Fruit fly (Drosophila melanogaster) whole organism, embryonic: ENCODE data around the gene CG3224.

Experiments used
- Antp ChIP-seq: fragments of 200-800 bp; sonication (Bioruptor generic); optimal IDR thresholded peaks from 3 replicates; lab custom pipeline; 2016; ENCODE audit warnings: missing biosample characterization, missing genetic modification characterization
- B-H1 ChIP-seq: fragments of 200-800 bp; sonication (Bioruptor generic); IDR thresholded peaks from 3 replicates; pipeline ENCODE4 v1.3.6; 2022; ENCODE audit warnings: missing biosample characterization, missing genetic modification characterization
- Bteb2 ChIP-seq: fragments of 200-800 bp; sonication (Bioruptor generic); optimal IDR thresholded peaks from 2 replicates; lab custom pipeline; 2016; ENCODE audit warnings: missing biosample characterization, missing genetic modification characterization
- CG10565 ChIP-seq: fragments of 200-800 bp; sonication (Bioruptor generic); optimal IDR thresholded peaks from 3 replicates; lab custom pipeline; 2016; ENCODE audit warnings: missing biosample characterization, mild to moderate bottlenecking, missing genetic modification characterization
- CG12659 ChIP-seq: fragments of 200-800 bp; sonication (Bioruptor generic); optimal IDR thresholded peaks from 3 replicates; lab custom pipeline; 2017; ENCODE audit warnings: mild to moderate bottlenecking, missing biosample characterization, missing genetic modification reagents, missing genetic modification characterization
- CG12942 ChIP-seq: fragments of 200-800 bp; sonication (Bioruptor generic); optimal IDR thresholded peaks from 3 replicates; lab custom pipeline; 2016; ENCODE audit warnings: missing biosample characterization, missing genetic modification characterization
- CG13624 ChIP-seq: fragments of 200-800 bp; sonication (Bioruptor generic); optimal IDR thresholded peaks from 2 replicates; lab custom pipeline; 2016; ENCODE audit warnings: missing biosample characterization, missing genetic modification characterization
- CG16779 ChIP-seq: fragments of 200-800 bp; sonication (Bioruptor generic); IDR thresholded peaks from 2 replicates; pipeline ENCODE4 v1.3.6; 2022; ENCODE audit warnings: missing biosample characterization, missing genetic modification characterization
- CG16813 ChIP-seq: fragments of 200-800 bp; sonication (Bioruptor generic); IDR thresholded peaks from 3 replicates; pipeline ENCODE4 v1.3.6; 2022; ENCODE audit warnings: missing biosample characterization, missing genetic modification characterization; ENCODE audit not compliant: partially characterized antibody
- CG17829 ChIP-seq: fragments of 200-800 bp; optimal IDR thresholded peaks from 2 replicates; lab custom pipeline; 2019; ENCODE audit warnings: missing biosample characterization, mild to moderate bottlenecking, missing genetic modification characterization, moderate library complexity
- CG18011 ChIP-seq: fragments of 200-800 bp; sonication (Bioruptor generic); optimal IDR thresholded peaks from 2 replicates; lab custom pipeline; 2017; ENCODE audit warnings: missing biosample characterization, missing genetic modification characterization, mild to moderate bottlenecking, moderate library complexity, missing genotype
- CG18476 ChIP-seq: fragments of 200-800 bp; sonication (Bioruptor generic); optimal IDR thresholded peaks from 2 replicates; lab custom pipeline; 2016; ENCODE audit warnings: missing biosample characterization, mild to moderate bottlenecking, missing genetic modification characterization
- CG18619 ChIP-seq: fragments of 200-800 bp; sonication (Bioruptor generic); optimal IDR thresholded peaks from 3 replicates; lab custom pipeline; 2017; ENCODE audit warnings: missing biosample characterization, mild to moderate bottlenecking, missing genetic modification characterization
- CG31224 ChIP-seq: fragments of 200-800 bp; sonication (Bioruptor generic); IDR thresholded peaks from 2 replicates; pipeline ENCODE4 v1.3.6; 2022; ENCODE audit warnings: missing biosample characterization, missing genetic modification characterization
- CG33557 ChIP-seq: fragments of 200-800 bp; sonication (Bioruptor generic); optimal IDR thresholded peaks from 2 replicates; lab custom pipeline; 2019; ENCODE audit warnings: missing biosample characterization, mild to moderate bottlenecking, missing genetic modification characterization, moderate library complexity
- CG42726 ChIP-seq: fragments of 200-800 bp; sonication (Bioruptor generic); IDR thresholded peaks from 2 replicates; pipeline ENCODE4 v1.3.6; 2022; ENCODE audit warnings: missing biosample characterization, missing genetic modification characterization; ENCODE audit not compliant: partially characterized antibody
- CG4360 ChIP-seq: fragments of 200-800 bp; sonication (Bioruptor generic); IDR thresholded peaks from 2 replicates; pipeline ENCODE4 v1.3.6; 2022; ENCODE audit warnings: missing biosample characterization, missing genetic modification characterization
- CG6683 ChIP-seq: fragments of 200-800 bp; sonication (Bioruptor generic); optimal IDR thresholded peaks from 2 replicates; lab custom pipeline; 2017; ENCODE audit warnings: missing biosample characterization, mild to moderate bottlenecking, missing genetic modification characterization, missing genetic modification reagents
- CG7786 ChIP-seq: fragments of 200-800 bp; sonication (Bioruptor generic); optimal IDR thresholded peaks from 2 replicates; lab custom pipeline; 2016; ENCODE audit warnings: missing biosample characterization, missing genetic modification characterization
- CG8359 ChIP-seq: fragments of 200-800 bp; sonication (Bioruptor generic); optimal IDR thresholded peaks from 2 replicates; lab custom pipeline; 2017; ENCODE audit warnings: missing biosample characterization, mild to moderate bottlenecking, missing genetic modification characterization, borderline replicate concordance
- CG8944 ChIP-seq: fragments of 200-800 bp; sonication (Bioruptor generic); optimal IDR thresholded peaks from 3 replicates; lab custom pipeline; 2016; ENCODE audit warnings: missing biosample characterization, missing genetic modification characterization
- CG9727 ChIP-seq: fragments of 200-800 bp; sonication (Bioruptor generic); optimal IDR thresholded peaks from 3 replicates; lab custom pipeline; 2017; ENCODE audit warnings: missing biosample characterization, mild to moderate bottlenecking, missing genetic modification characterization
- CG9932 ChIP-seq: fragments of 200-800 bp; sonication (Bioruptor generic); IDR thresholded peaks from 2 replicates; pipeline ENCODE4 v1.3.6; 2022; ENCODE audit warnings: missing biosample characterization, missing genetic modification characterization
- CTCF ChIP-seq: fragments of 200-800 bp; sonication (Bioruptor generic); optimal IDR thresholded peaks from 2 replicates; lab custom pipeline; 2017; ENCODE audit warnings: missing biosample characterization, mild to moderate bottlenecking, missing genetic modification characterization, moderate library complexity
- CkIIα-i1 ChIP-seq: fragments of 200-800 bp; sonication (Bioruptor generic); IDR thresholded peaks from 2 replicates; pipeline ENCODE4 v1.3.6; 2022; ENCODE audit warnings: missing biosample characterization, missing genetic modification characterization
- CrebB ChIP-seq: fragments of 200-800 bp; sonication (Bioruptor generic); optimal IDR thresholded peaks from 3 replicates; lab custom pipeline; 2018; ENCODE audit warnings: missing biosample characterization, mild to moderate bottlenecking, missing genetic modification characterization
- Dfd ChIP-seq, 2 experiments: fragments of >200 bp; optimal IDR thresholded peaks; 2 replicates each; lab custom pipeline; 2017; ENCODE audit warnings: missing biosample characterization in 2 of 2, missing genetic modification characterization in 2 of 2
- Dp ChIP-seq: fragments of 200-800 bp; sonication (Bioruptor generic); optimal IDR thresholded peaks from 2 replicates; lab custom pipeline; 2018; ENCODE audit warnings: missing biosample characterization, mild to moderate bottlenecking, missing genetic modification characterization, moderate library complexity
- Ets65A ChIP-seq: fragments of 200-800 bp; sonication (Bioruptor generic); peaks from one replicate; lab custom pipeline; 2016; ENCODE audit warnings: missing biosample characterization, missing genetic modification characterization
- HLHmδ ChIP-seq: fragments of 200-800 bp; sonication (Bioruptor generic); optimal IDR thresholded peaks from 2 replicates; lab custom pipeline; 2018; ENCODE audit warnings: missing biosample characterization, mild to moderate bottlenecking, missing genetic modification characterization, moderate library complexity
- Mes4 ChIP-seq: fragments of 200-800 bp; sonication (Bioruptor generic); optimal IDR thresholded peaks from 2 replicates; lab custom pipeline; 2016; ENCODE audit warnings: missing biosample characterization, missing genetic modification characterization
- Ptx1 ChIP-seq: fragments of 200-800 bp; sonication (Bioruptor generic); IDR thresholded peaks from 2 replicates; pipeline ENCODE4 v1.3.6; 2022; ENCODE audit warnings: missing biosample characterization, missing genetic modification characterization
- Side ChIP-seq: fragments of 200-800 bp; sonication (Bioruptor generic); optimal IDR thresholded peaks from 2 replicates; lab custom pipeline; 2016; ENCODE audit warnings: missing biosample characterization, missing genetic modification characterization
- Sox100B ChIP-seq: fragments of 200-800 bp; sonication (Bioruptor generic); optimal IDR thresholded peaks from 3 replicates; lab custom pipeline; 2018; ENCODE audit warnings: missing biosample characterization, mild to moderate bottlenecking, missing genetic modification characterization
- Ssrp ChIP-seq: fragments of 200-800 bp; sonication (Bioruptor generic); optimal IDR thresholded peaks from 2 replicates; lab custom pipeline; 2018; ENCODE audit warnings: missing biosample characterization, mild to moderate bottlenecking, missing genetic modification characterization, moderate library complexity
- Stat92E ChIP-seq, 3 experiments: fragments of >200 bp in 2 of 3; fragments of 200-800 bp in 1 of 3; sonication (Bioruptor generic) in 1 of 3; optimal IDR thresholded peaks; 2 replicates each; lab custom pipeline; 2017 to 2019; ENCODE audit warnings: missing biosample characterization in 3 of 3, missing genetic modification characterization in 3 of 3, mild to moderate bottlenecking in 1 of 3, moderate library complexity in 1 of 3
- ara ChIP-seq: fragments of 200-800 bp; sonication (Bioruptor generic); IDR thresholded peaks from 2 replicates; pipeline ENCODE4 v1.3.6; 2022; ENCODE audit warnings: missing biosample characterization, missing genetic modification characterization
- crc ChIP-seq: fragments of 200-800 bp; sonication (Bioruptor generic); optimal IDR thresholded peaks from 2 replicates; lab custom pipeline; 2016; ENCODE audit warnings: missing biosample characterization, missing genetic modification characterization
- cwo ChIP-seq: fragments of 200-800 bp; sonication (Bioruptor generic); optimal IDR thresholded peaks from 3 replicates; lab custom pipeline; 2017; ENCODE audit warnings: missing biosample characterization, missing genetic modification characterization, mild to moderate bottlenecking, moderate library complexity, missing genetic modification reagents
- dan ChIP-seq: fragments of 200-800 bp; sonication (Bioruptor generic); IDR thresholded peaks from 2 replicates; pipeline ENCODE4 v1.3.6; 2022; ENCODE audit warnings: missing biosample characterization, missing genetic modification characterization
- dpn ChIP-seq, 2 experiments: fragments of 200-800 bp; sonication (Bioruptor generic); optimal IDR thresholded peaks; 3 replicates each; lab custom pipeline; 2016; ENCODE audit warnings: missing biosample characterization in 2 of 2, missing genetic modification characterization in 2 of 2
- grau ChIP-seq: fragments of 200-800 bp; optimal IDR thresholded peaks from 3 replicates; lab custom pipeline; 2019; ENCODE audit warnings: missing biosample characterization, mild to moderate bottlenecking, missing genetic modification characterization, moderate library complexity
- grn ChIP-seq: fragments of 200-800 bp; sonication (Bioruptor generic); optimal IDR thresholded peaks from 3 replicates; lab custom pipeline; 2017; ENCODE audit warnings: missing biosample characterization, missing genetic modification characterization
- gsb ChIP-seq: fragments of 200-800 bp; sonication (Bioruptor generic); IDR thresholded peaks from 2 replicates; pipeline ENCODE4 v1.3.6; 2022; ENCODE audit warnings: missing biosample characterization, missing genetic modification characterization
- h ChIP-seq: fragments of >200 bp; optimal IDR thresholded peaks from 2 replicates; lab custom pipeline; 2017
- jigr1 ChIP-seq: fragments of 200-800 bp; sonication (Bioruptor generic); IDR thresholded peaks from 3 replicates; pipeline ENCODE4 v1.3.6; 2022; ENCODE audit warnings: missing biosample characterization, missing genetic modification characterization
- pb ChIP-seq: fragments of 200-800 bp; sonication (Bioruptor generic); optimal IDR thresholded peaks from 3 replicates; lab custom pipeline; 2016; ENCODE audit warnings: missing biosample characterization, missing genetic modification characterization
- sens ChIP-seq: fragments of 200-800 bp; sonication (Bioruptor generic); peaks from one replicate; lab custom pipeline; 2016; ENCODE audit warnings: missing biosample characterization, missing genetic modification characterization
- so ChIP-seq: fragments of 200-800 bp; sonication (Bioruptor generic); IDR thresholded peaks from 3 replicates; pipeline ENCODE4 v1.3.6; 2022; ENCODE audit warnings: missing biosample characterization, missing genetic modification characterization
- twi ChIP-seq: fragments of 200-800 bp; optimal IDR thresholded peaks from 2 replicates; lab custom pipeline; 2019; ENCODE audit warnings: missing biosample characterization, mild to moderate bottlenecking, missing genetic modification characterization, moderate library complexity
- wek ChIP-seq: fragments of 200-800 bp; sonication (Bioruptor generic); optimal IDR thresholded peaks from 3 replicates; lab custom pipeline; 2018; ENCODE audit warnings: missing biosample characterization, mild to moderate bottlenecking, missing genetic modification characterization, moderate library complexity

Gene CG3224

dm6 chrX:6654198-6654831 lies 6.9 kb downstream of the CG3224 start, which contains the start of the genes CG3226 and Cdc7 (continued):
- peak; percentile 54 for TF ChIP-seq CG18011 (GFP tag; lab: Kevin White, UChicago)
- peak; percentile 56 for TF ChIP-seq Side (GFP tag; lab: Kevin White, UChicago)
- peak; percentile 16 for TF ChIP-seq CG18476 (GFP tag; lab: Kevin White, UChicago)
- no peak for TF ChIP-seq h (lab: Kevin White, UChicago)
- peak; percentile 69 for TF ChIP-seq grau (tag; lab: Kevin White, UChicago)
- TF ChIP-seq Sox100B (GFP tag; lab: Kevin White, UChicago): peak; percentile 84
- TF ChIP-seq sens (GFP tag; lab: Kevin White, UChicago): peak; percentile 87
- peak; percentile 72 for TF ChIP-seq CrebB (tag; lab: Kevin White, UChicago)
- TF ChIP-seq ara (GFP tag; lab: Robert Waterston, UW): peak; percentile 42; the same call in 1 of the 2 replicates
- no peak for TF ChIP-seq jigr1 (GFP tag; lab: Robert Waterston, UW)
- peak; percentile 71 for TF ChIP-seq CG17829 (tag; lab: Kevin White, UChicago)
- TF ChIP-seq CG16779 (GFP tag; lab: Robert Waterston, UW): no peak
- peak; percentile 13 for TF ChIP-seq CG8944 (GFP tag; lab: Kevin White, UChicago)
- peak; percentile 90 for TF ChIP-seq CG9727 (GFP tag; lab: Kevin White, UChicago)
- no peak for TF ChIP-seq Bteb2 (GFP tag; lab: Kevin White, UChicago)
- TF ChIP-seq Ssrp (tag; lab: Kevin White, UChicago): peak; percentile 7
- peak; percentile 77 for TF ChIP-seq CG18619 (GFP tag; lab: Kevin White, UChicago)
- TF ChIP-seq CG12659: peak; percentile 94
- no peak for TF ChIP-seq CG10565
- peak; percentile 74 for TF ChIP-seq wek (GFP tag; lab: Kevin White, UChicago)
- TF ChIP-seq twi (tag; lab: Kevin White, UChicago): peak; percentile 65
- peak; percentile 50 for TF ChIP-seq Ptx1
- TF ChIP-seq HLHmδ (GFP tag; lab: Kevin White, UChicago): peak; percentile 76
- TF ChIP-seq CG6683 (GFP tag; lab: Kevin White, UChicago): peak; percentile 59
- 0 out of 2 replicates have a peak, but pooled peaks have one; percentile 13 for TF ChIP-seq CG31224 (GFP tag; lab: Robert Waterston, UW)
- peak; percentile 58 for TF ChIP-seq CG8359
- peak; percentile 48 for TF ChIP-seq CTCF (GFP tag; lab: Kevin White, UChicago)
- peak; percentile 25 to 46 for TF ChIP-seq dpn (GFP tag; optimal IDR thresholded peaks at IDR 0.05; lab: Kevin White, UChicago)
- no peak for TF ChIP-seq crc (GFP tag; lab: Kevin White, UChicago)
- TF ChIP-seq Dp (GFP tag; lab: Kevin White, UChicago): peak; percentile 62
- 0 out of 3 replicates have a peak, but pooled peaks have one; percentile 44 for TF ChIP-seq so
- TF ChIP-seq CG4360 (GFP tag; lab: Robert Waterston, UW): 0 out of 2 replicates have a peak, but pooled peaks have one; percentile 8
- no peak for TF ChIP-seq Dfd (GFP tag; optimal IDR thresholded peaks at IDR 0.05; lab: Kevin White, UChicago)
- no peak for TF ChIP-seq CG12942 (GFP tag; lab: Kevin White, UChicago)
- TF ChIP-seq Ets65A (GFP tag; lab: Kevin White, UChicago): peak; percentile 93
- TF ChIP-seq B-H1: peak; percentile 33; the same call in 1 of the 3 replicates
- peak; percentile 76 for TF ChIP-seq CG16813
- peak; percentile 40 for TF ChIP-seq cwo
- TF ChIP-seq CG13624 (GFP tag; lab: Kevin White, UChicago): peak; percentile 48
- TF ChIP-seq pb: peak; percentile 38
- TF ChIP-seq Mes4 (GFP tag; lab: Kevin White, UChicago): peak; percentile 66
- TF ChIP-seq Antp: peak; percentile 22
- no peak for TF ChIP-seq Stat92E (GFP tag; optimal IDR thresholded peaks at IDR 0.05; lab: Kevin White, UChicago)
- TF ChIP-seq grn (GFP tag; lab: Kevin White, UChicago): peak; percentile 69
- TF ChIP-seq CkIIα-i1 (GFP tag; lab: Robert Waterston, UW): no peak
- peak; percentile 59 for TF ChIP-seq CG9932
- TF ChIP-seq gsb (GFP tag; lab: Robert Waterston, UW): no peak
- TF ChIP-seq dan (GFP tag; lab: Robert Waterston, UW): no peak
- TF ChIP-seq CG33557 (GFP tag; lab: Kevin White, UChicago): peak; percentile 77
- TF ChIP-seq CG42726 (GFP tag; lab: Robert Waterston, UW): peak; percentile 83
- TF ChIP-seq CG7786 (GFP tag; lab: Kevin White, UChicago): peak; percentile 2
